Fruit fly (Drosophila melanogaster) whole organism, larva: ENCODE data around the gene pic.

Source experiments
- noc ChIP-seq: fragments of 200-800 bp; sonication (Bioruptor generic); optimal IDR thresholded peaks from 3 replicates; lab custom pipeline; 2019; ENCODE audit warnings: missing biosample characterization, mild to moderate bottlenecking, missing genetic modification characterization, moderate library complexity

pic gene

dm6 chr3R:13032975-13033445 lies 19.0 kb upstream of the pic start:
- peak; percentile 64 for TF ChIP-seq noc (tag; lab: Kevin White, UChicago)

DNA sequence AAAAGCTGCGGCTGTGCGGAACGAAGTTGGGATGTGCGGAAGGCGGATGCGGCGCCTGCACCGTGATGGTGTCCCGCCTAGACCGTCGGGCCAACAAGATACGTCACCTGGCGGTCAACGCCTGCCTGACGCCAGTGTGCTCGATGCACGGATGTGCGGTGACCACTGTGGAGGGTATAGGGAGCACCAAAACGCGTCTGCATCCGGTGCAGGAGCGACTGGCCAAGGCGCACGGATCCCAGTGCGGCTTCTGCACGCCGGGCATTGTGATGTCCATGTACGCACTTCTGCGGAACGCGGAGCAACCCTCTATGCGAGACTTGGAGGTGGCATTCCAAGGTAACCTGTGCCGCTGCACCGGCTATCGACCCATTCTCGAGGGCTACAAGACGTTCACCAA lies 18.4 kb upstream of the pic start:
- TF ChIP-seq noc (tag; lab: Kevin White, UChicago), result no peak

dm6 chr3R:13036064-13036463 lies 16.0 kb upstream of the pic start:
- TF ChIP-seq noc (tag; lab: Kevin White, UChicago), result no peak

- TF ChIP-seq noc (tag; lab: Kevin White, UChicago), result no peak
These were observed 14.0 kb upstream of the pic start, which contains the start of gene CG11668 for dm6 chr3R:13038075-13038474. Gene CG11668 (plus strand): TSS chr3R:13038375.

dm6 chr3R:13039037-13039583 lies 12.9 kb upstream of the pic start:
- TF ChIP-seq noc (tag; lab: Kevin White, UChicago), result no peak

- TF ChIP-seq noc (tag; lab: Kevin White, UChicago), result no peak
These were observed 10.3 kb upstream of the pic start, which contains the start of gene CG11670 for dm6 chr3R:13041750-13042149. Gene CG11670 (plus strand): TSS chr3R:13042050.

DNA sequence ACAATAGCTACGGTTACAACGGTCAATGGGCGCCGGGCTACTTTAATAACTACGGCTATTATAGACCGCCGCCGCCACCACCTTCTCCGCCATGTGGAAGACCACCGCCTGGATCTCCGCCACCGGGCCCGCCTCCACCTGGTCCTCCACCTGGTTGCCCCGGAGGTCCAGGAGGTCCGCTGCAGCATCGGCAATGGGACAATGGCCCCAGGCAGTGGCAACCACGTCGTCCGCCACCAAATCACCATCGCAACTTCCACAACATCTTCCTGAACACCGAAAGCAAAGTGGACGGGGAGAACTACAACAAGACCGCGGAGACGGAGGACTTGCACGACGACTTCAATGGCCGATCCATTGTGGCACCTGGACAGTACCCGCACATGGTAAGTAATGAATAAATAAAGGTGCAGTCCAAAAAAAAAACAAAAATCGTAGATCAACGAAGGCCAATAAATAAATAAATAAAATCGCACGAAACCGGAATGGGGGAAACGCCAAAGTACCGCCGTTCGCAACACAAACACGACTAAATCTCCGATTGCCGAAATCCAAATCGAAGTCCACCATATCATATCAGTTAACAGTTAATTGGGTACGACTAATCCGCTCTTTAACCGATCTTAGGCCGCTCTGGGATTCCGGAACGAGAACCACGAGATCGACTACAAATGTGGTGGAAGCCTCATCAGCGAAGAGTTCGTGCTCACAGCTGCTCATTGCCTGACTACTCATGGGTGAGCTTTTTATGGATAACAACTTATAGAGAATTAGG lies 9.6 kb upstream of the pic start, which contains the start of gene snk:
snk (minus strand) TSS at position 513 of the 775 bp plus-strand sequence.
- no peak for TF ChIP-seq noc (tag; lab: Kevin White, UChicago)

DNA sequence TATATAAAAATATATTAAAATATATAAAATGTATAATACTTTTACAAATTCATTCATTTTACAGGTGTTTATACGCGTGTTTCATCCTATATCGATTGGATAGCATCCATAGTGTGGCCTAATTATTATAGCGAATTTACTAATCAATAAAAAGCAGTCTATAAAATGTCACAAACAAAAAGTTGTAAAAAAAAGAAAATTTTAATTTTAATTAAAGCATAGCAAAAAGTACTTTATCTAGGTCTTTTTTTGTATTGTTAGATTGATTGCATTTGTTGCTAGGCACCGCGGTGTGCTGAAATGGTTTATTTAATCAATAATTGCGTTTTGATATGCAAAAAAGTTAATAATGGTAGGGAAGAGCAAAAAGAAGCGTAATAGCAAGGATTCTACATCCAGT lies 8.2 kb upstream of the pic start, which contains the start of gene CG45122:
CG45122 (plus strand) TSS at position 301 of the 400 bp plus-strand sequence.
- no peak for TF ChIP-seq noc (tag; lab: Kevin White, UChicago)

DNA sequence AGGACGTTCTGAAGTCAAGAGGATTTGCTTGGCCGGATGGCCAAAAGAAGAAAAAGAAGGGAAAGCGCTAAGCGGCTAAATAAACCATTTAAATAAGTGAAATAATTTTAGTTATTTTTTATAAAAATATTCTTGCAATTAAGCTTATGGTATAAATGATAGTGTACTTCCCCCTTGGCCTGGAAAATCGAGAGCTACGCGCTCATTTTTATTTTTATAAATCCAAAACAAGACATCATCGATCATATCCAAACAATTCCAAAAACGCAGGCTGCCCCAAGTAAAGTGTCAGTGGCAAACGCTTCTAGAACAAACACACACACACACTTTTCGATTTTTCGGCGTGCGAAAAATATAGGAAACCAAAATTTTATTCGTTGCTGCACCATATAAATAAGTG lies 7.6 kb upstream of the pic start, which contains the start of gene Hsc70-2:
Hsc70-2 (plus strand) TSS at position 301 of the 400 bp plus-strand sequence.
- no peak for TF ChIP-seq noc (tag; lab: Kevin White, UChicago)

dm6 chr3R:13047431-13047830 lies 4.6 kb upstream of the pic start, which contains the start of gene CG31157:
Gene CG31157 (plus strand): TSS chr3R:13047731.
- TF ChIP-seq noc (tag; lab: Kevin White, UChicago), result no peak

dm6 chr3R:13051298-13051723 lies 734 bp upstream of the pic start, which contains the start of gene CG7966:
Gene CG7966 (minus strand): TSS chr3R:13051453.
- TF ChIP-seq noc (tag; lab: Kevin White, UChicago), result peak; percentile 59

DNA sequence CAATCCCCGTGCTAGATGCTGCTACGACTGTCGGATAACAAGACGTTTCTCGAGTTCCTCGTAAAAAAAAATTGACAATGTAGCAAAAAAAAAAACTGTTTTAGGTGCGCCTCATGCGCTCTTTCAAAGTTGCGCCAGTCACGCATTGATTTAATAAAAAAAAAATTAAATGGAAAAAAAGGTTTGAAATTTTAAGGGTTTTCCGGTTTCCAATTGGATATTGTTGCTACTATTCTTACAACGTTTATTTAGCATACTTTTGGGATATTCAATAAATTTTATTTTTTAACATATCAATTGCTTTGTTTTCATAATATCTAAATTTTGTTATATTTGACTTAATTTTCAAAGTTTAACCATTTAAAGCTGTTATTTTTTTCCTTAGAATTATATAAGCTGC lies 4.5 kb downstream of the pic start:
- TF ChIP-seq noc (tag; lab: Kevin White, UChicago), result no peak

DNA sequence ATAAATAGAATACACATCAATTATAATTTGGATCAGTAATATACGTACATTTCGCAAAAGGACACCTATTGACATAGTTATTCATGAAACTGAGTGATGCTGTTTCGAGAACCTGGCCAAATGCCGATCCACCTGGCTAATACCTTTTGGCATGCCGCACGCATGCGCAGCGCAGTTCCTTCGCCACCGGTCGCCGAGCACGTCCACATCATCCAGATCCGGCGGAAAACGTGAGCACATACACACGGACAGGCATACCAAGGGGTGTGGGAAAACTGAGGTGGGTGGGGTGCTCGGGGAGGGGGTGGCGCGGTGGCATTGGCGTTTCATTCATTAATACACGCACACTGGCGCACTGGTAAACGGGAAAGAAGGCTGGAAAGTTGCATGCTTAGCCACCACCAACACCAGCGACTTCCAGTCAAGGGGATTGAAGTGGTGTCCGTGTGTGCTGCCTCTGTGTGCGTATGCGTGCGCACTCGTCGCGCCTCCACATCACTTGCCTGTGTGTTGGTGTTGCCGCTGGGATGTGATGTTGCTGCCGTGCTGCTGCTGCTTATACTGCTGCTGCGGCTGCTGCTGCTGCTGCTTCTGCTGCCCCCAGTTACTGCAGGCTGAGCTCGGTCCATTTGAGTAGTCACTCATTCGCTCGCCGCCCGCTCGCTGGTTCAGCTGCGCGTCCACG lies 5.2 kb downstream of the pic start, which contains the start of gene sim:
sim (plus strand) TSS at position 635 of the 685 bp plus-strand sequence.
- no peak for TF ChIP-seq noc (tag; lab: Kevin White, UChicago)

DNA sequence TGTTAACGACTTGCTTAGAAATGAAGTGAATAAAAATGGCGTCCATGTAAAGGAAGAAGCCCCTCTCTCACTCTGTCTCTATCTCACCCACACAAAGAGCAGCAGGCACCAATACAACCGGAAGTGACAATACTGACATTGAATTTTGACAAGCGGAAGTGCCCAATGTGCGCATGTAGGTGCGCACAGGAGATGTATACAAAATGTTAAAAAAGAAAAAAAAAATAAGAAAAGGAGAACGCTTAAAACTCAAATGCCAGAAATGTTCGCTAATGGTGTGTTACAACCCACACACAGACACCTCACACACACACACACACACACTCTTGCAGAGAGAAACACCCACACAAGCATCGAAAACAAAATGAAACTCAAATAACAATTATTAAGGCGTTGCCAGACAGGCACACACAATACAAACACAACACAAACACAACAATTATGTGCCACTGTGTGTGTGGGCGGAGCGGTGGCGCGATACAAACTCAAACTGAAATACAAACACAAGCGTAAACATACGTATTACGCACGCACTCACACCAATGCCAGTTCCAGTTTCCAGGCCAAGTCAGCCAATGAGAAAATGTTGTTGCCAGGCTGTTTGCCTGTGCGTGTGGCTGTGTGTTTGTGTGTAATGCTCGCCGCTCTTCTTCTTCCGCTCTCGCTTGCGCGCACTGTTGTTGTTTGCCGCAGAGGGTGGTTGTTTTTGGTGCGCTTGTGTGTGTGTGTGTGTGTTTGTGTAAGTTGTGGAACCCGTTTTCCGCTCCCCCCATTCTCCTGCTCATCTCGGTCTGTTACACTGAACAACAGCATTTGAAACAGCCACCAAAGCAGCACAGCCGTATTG lies 11.9 kb downstream of the pic start:
- no peak for TF ChIP-seq noc (tag; lab: Kevin White, UChicago)
